Worm (Caenorhabditis elegans) whole organism, midembryonic: ENCODE data around the gene T27E4.7.

Source experiments
- T22C8.4 ChIP-seq: fragments of 200-800 bp; sonication (Bioruptor generic); IDR thresholded peaks from 2 replicates; pipeline ENCODE4 v1.3.6; 2022; ENCODE audit warnings: missing genetic modification characterization, missing compliant biosample characterization
- cog-1 ChIP-seq: sonication (generic microtip); optimal IDR thresholded peaks from 2 replicates; lab custom pipeline; 2016; ENCODE audit warnings: missing genetic modification characterization, missing compliant biosample characterization
- flt-1 ChIP-seq: fragments of 200-800 bp; sonication (Bioruptor generic); IDR thresholded peaks from 2 replicates; pipeline ENCODE4 v1.3.6; 2022; ENCODE audit warnings: missing genetic modification characterization, missing compliant biosample characterization
- klf-2 ChIP-seq: fragments of 200-800 bp; sonication (Bioruptor generic); conservative IDR thresholded peaks from 2 replicates; pipeline ENCODE4 v1.3.6; 2022; ENCODE audit warnings: missing genetic modification reagents, missing genetic modification characterization, missing compliant biosample characterization
- med-1 ChIP-seq: sonication (generic microtip); optimal IDR thresholded peaks from 2 replicates; lab custom pipeline; 2017; ENCODE audit warnings: missing genetic modification characterization, mild to moderate bottlenecking, missing compliant biosample characterization, antibody characterized with exemption, missing genetic modification reagents; ENCODE audit not compliant: insufficient read depth
- ref-1 ChIP-seq: fragments of 200-800 bp; sonication (Bioruptor generic); conservative IDR thresholded peaks from 2 replicates; pipeline ENCODE4 v1.3.6; 2022; ENCODE audit warnings: missing genetic modification reagents, missing genetic modification characterization, missing compliant biosample characterization
- tab-1 ChIP-seq: fragments of 200-800 bp; sonication (Bioruptor generic); IDR thresholded peaks from 2 replicates; pipeline ENCODE4 v1.3.6; 2022; ENCODE audit warnings: missing genetic modification characterization, missing compliant biosample characterization
- ztf-23 ChIP-seq: fragments of 200-800 bp; sonication (Bioruptor generic); IDR thresholded peaks from 2 replicates; pipeline ENCODE4 v1.3.6; 2022; ENCODE audit warnings: missing genetic modification reagents, missing genetic modification characterization, missing compliant biosample characterization
- ztf-29 ChIP-seq: fragments of 200-800 bp; sonication (Bioruptor generic); IDR thresholded peaks from 2 replicates; pipeline ENCODE4 v1.3.6; 2022; ENCODE audit warnings: missing genetic modification reagents, missing genetic modification characterization, missing compliant biosample characterization

T27E4.7 gene

DNA sequence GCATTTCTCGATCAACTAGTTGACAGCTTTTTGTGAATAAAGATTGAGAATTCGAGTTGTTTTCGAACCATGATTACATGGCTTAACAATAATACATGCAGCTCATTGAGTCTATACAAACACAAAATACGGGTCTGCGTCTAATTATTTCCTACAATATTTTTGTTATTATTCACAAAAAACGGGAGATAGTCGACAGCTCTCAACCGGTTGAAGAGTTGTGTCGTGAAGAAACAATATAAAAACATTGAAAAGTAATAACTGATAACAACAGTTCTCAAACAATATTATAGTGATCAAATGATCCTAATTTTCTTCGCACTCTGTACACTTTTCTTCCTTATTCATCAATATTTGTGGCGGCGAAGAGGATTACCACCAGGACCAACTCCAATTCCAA, 35.1 kb downstream of the T27E4.7 start, which contains the start of gene cyp-33B1:
cyp-33B1 (plus strand) TSS at position 301 of the 400 bp plus-strand sequence.
- TF ChIP-seq cog-1 (tag; lab: Kevin White, UChicago) (no peak), T22C8.4 (GFP tag; lab: Robert Waterston, UW) (no peak), tab-1 (GFP tag; lab: Robert Waterston, UW) (no peak), med-1 (GFP tag; lab: Kevin White, UChicago) (no peak), klf-2 (no peak), ztf-23 (GFP tag; lab: Robert Waterston, UW) (no peak), flt-1 (no peak), ztf-29 (GFP tag; lab: Robert Waterston, UW) (no peak), ref-1 (no peak)

DNA sequence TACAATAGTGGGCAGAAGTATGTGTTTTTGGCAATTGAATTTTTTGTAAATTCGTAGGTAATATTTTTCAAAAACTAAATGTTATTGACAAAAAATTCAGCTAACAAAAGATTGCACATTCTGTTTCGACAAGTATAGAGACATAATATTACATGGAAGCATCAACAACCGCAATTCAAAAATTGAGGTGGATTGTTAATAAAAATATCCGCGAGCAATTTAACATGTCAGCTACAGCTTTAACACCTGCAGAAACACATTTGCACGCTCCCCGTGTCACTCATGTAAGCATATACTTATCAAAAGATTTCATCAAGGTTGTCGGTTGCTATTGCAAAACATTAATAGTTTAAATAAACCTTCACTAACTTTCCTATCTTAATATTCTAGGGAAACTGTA, 40.4 kb downstream of the T27E4.7 start, which contains the start of gene srsx-34:
srsx-34 (plus strand) TSS at position 301 of the 400 bp plus-strand sequence.
- no peak for TF ChIP-seq tab-1 (GFP tag; lab: Robert Waterston, UW)
- TF ChIP-seq cog-1 (tag; lab: Kevin White, UChicago), result no peak
- no peak for TF ChIP-seq ref-1
- no peak for TF ChIP-seq ztf-29 (GFP tag; lab: Robert Waterston, UW)
- no peak for TF ChIP-seq klf-2
- no peak for TF ChIP-seq T22C8.4 (GFP tag; lab: Robert Waterston, UW)
- TF ChIP-seq med-1 (GFP tag; lab: Kevin White, UChicago), result no peak
- no peak for TF ChIP-seq ztf-23 (GFP tag; lab: Robert Waterston, UW)
- no peak for TF ChIP-seq flt-1

DNA sequence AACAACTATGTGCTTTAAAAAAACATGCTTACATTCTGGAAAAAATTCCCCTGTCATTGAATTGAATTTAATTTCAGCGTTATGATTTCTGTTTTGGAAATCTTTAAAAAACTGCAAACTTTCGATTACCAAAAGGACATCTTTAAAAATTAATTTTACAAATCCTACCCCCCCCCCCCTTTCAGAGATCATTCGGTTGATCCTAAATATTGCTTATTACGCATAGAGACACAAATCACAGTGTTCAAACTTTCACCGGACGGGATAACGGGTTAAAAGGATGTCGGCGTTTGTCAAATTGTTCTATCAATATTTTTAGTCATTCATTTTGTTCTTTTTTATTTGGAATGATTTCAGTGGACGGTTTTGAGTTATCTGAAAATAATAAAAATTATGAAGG, 42.9 kb downstream of the T27E4.7 start, which contains the start of gene C25E10.4:
C25E10.4 (plus strand) TSS at position 301 of the 400 bp plus-strand sequence.
- TF ChIP-seq tab-1 (GFP tag; lab: Robert Waterston, UW) (no peak), T22C8.4 (GFP tag; lab: Robert Waterston, UW) (no peak), ztf-23 (GFP tag; lab: Robert Waterston, UW) (no peak), cog-1 (tag; lab: Kevin White, UChicago) (no peak), klf-2 (no peak), med-1 (GFP tag; lab: Kevin White, UChicago) (no peak), ztf-29 (GFP tag; lab: Robert Waterston, UW) (no peak), flt-1 (no peak), ref-1 (no peak)

DNA sequence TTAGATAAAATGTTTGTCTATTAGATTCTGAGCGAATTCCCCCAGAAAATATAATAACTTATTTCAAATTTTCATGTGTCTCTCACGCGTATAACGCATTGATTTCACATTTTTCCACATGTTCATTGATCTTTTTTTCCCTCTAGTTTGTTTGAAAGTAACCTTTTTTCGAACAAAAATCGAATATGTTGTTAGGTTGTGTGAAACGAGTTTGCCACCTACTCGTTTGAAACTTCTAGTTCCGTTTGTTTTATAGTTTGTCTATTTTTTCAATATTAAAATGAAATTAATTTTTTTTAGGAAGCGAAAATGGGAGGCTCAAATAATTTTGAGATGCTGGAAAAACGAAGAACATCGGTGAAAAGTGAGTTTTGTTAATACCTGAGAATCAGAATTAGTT, 45.9 kb downstream of the T27E4.7 start, which contains the start of gene C25E10.5:
C25E10.5 (plus strand) TSS at position 301 of the 400 bp plus-strand sequence.
- TF ChIP-seq med-1 (GFP tag; lab: Kevin White, UChicago) (no peak), flt-1 (no peak), ref-1 (no peak), tab-1 (GFP tag; lab: Robert Waterston, UW) (no peak), klf-2 (no peak), T22C8.4 (GFP tag; lab: Robert Waterston, UW) (no peak), cog-1 (tag; lab: Kevin White, UChicago) (no peak)
